Fruit fly (Drosophila melanogaster) whole organism, wandering third instar larva: ENCODE results near the gene CG6652.

Experiments
- HLH106 ChIP-seq: fragments of 200-800 bp; optimal IDR thresholded peaks from 3 replicates; lab custom pipeline; 2019; ENCODE audit warnings: missing biosample characterization, mild to moderate bottlenecking, missing genetic modification characterization, moderate library complexity
- Sp1 ChIP-seq: fragments of 200-800 bp; sonication (Bioruptor generic); optimal IDR thresholded peaks from 3 replicates; lab custom pipeline; 2019; ENCODE audit warnings: missing biosample characterization, mild to moderate bottlenecking, missing genetic modification characterization, moderate library complexity
- foxo ChIP-seq, 2 experiments: fragments of 200-800 bp; sonication (Bioruptor generic); optimal IDR thresholded peaks; 2 replicates in 1 of 2; 3 replicates in 1 of 2; lab custom pipeline; 2016 to 2017; ENCODE audit warnings: missing biosample characterization in 2 of 2, missing genetic modification characterization in 2 of 2
- sage ChIP-seq: fragments of 200-800 bp; sonication (Bioruptor generic); optimal IDR thresholded peaks from 2 replicates; lab custom pipeline; 2016; ENCODE audit warnings: missing biosample characterization, mild to moderate bottlenecking, missing genetic modification characterization
- woc ChIP-seq: sonication (Bioruptor generic); optimal IDR thresholded peaks from 2 replicates; lab custom pipeline; 2016; ENCODE audit warnings: missing biosample characterization, mild to moderate bottlenecking, missing genetic modification characterization

CG6652 gene

dm6 chr3L:16971611-16972359 lies 50.9 kb downstream of the CG6652 start:
- TF ChIP-seq woc (GFP tag; lab: Kevin White, UChicago) (no peak), sage (GFP tag; lab: Kevin White, UChicago) (no peak), Sp1 (GFP tag; lab: Kevin White, UChicago) (peak; percentile 17), HLH106 (tag; lab: Kevin White, UChicago) (peak; percentile 21), foxo (GFP tag; optimal IDR thresholded peaks at IDR 0.05; lab: Kevin White, UChicago) (peak in 1 of 2 experiments; percentile 16)
